Fruit fly (Drosophila melanogaster) whole organism, embryonic: Measurements from ENCODE around the gene CG11089.
A peak's percentile ranks its signal among the peaks of the same experiment; 100 is the strongest.

ENCODE experiments used
- Awh ChIP-seq: fragments of 200-800 bp; sonication (Bioruptor generic); IDR thresholded peaks from 2 replicates; pipeline ENCODE4, ENCODE4 v1.3.6; 2022; ENCODE audit warnings: missing biosample characterization, missing genetic modification characterization
- Bdp1 ChIP-seq: fragments of 200-800 bp; sonication (Bioruptor generic); optimal IDR thresholded peaks from 3 replicates; lab custom pipeline; 2016; ENCODE audit warnings: missing biosample characterization, missing genetic modification characterization
- CG11560 ChIP-seq: fragments of 200-800 bp; sonication (Bioruptor generic); IDR thresholded peaks from 3 replicates; pipeline ENCODE4 v1.3.6; 2022; ENCODE audit warnings: missing biosample characterization, missing genetic modification characterization
- CG12769 ChIP-seq: fragments of 200-800 bp; sonication (Bioruptor generic); optimal IDR thresholded peaks from 2 replicates; lab custom pipeline; 2019; ENCODE audit warnings: missing biosample characterization, mild to moderate bottlenecking, missing genetic modification characterization, moderate library complexity
- CG14710 ChIP-seq: fragments of 200-800 bp; sonication (Bioruptor generic); optimal IDR thresholded peaks from 3 replicates; lab custom pipeline; 2019; ENCODE audit warnings: missing biosample characterization, mild to moderate bottlenecking, missing genetic modification characterization, moderate library complexity
- CG15011 ChIP-seq: fragments of 200-800 bp; sonication (Bioruptor generic); optimal IDR thresholded peaks from 3 replicates; lab custom pipeline; 2018; ENCODE audit warnings: missing biosample characterization, mild to moderate bottlenecking, missing genetic modification characterization
- CG1529 ChIP-seq: fragments of 200-800 bp; sonication (Bioruptor generic); optimal IDR thresholded peaks from 3 replicates; lab custom pipeline; 2018; ENCODE audit warnings: missing biosample characterization, missing genetic modification characterization
- CG15479 ChIP-seq: fragments of 200-800 bp; sonication (Bioruptor generic); optimal IDR thresholded peaks from 3 replicates; lab custom pipeline; 2019; ENCODE audit warnings: missing biosample characterization, mild to moderate bottlenecking, missing genetic modification characterization, moderate library complexity
- CG15601 ChIP-seq: fragments of 200-800 bp; sonication (Bioruptor generic); optimal IDR thresholded peaks from 3 replicates; lab custom pipeline; 2019; ENCODE audit warnings: missing biosample characterization, mild to moderate bottlenecking, missing genetic modification characterization, moderate library complexity
- CG17802 ChIP-seq: fragments of 200-800 bp; sonication (Bioruptor generic); optimal IDR thresholded peaks from 2 replicates; lab custom pipeline; 2018; ENCODE audit warnings: missing biosample characterization, mild to moderate bottlenecking, missing genetic modification characterization, moderate library complexity
- CG1832 ChIP-seq: fragments of 200-800 bp; sonication (Bioruptor generic); optimal IDR thresholded peaks from 2 replicates; lab custom pipeline; 2017; ENCODE audit warnings: missing biosample characterization, mild to moderate bottlenecking, missing genetic modification characterization, inconsistent platforms
- CG34422 ChIP-seq: fragments of 200-800 bp; sonication (Bioruptor generic); IDR thresholded peaks from 3 replicates; pipeline ENCODE4 v1.3.6; 2022; ENCODE audit warnings: missing biosample characterization, missing genetic modification characterization
- CG3726 ChIP-seq: fragments of 200-800 bp; sonication (Bioruptor generic); IDR thresholded peaks from 3 replicates; pipeline ENCODE4, ENCODE4 v1.3.6; 2022; ENCODE audit warnings: missing biosample characterization, missing genetic modification characterization
- CG5953 ChIP-seq: fragments of 200-800 bp; sonication (Bioruptor generic); IDR thresholded peaks from 2 replicates; pipeline ENCODE4 v1.3.6; 2022; ENCODE audit warnings: missing biosample characterization, missing genetic modification characterization
- CG6254 ChIP-seq: fragments of 200-800 bp; sonication (Bioruptor generic); optimal IDR thresholded peaks from 3 replicates; lab custom pipeline; 2017; ENCODE audit warnings: mild to moderate bottlenecking, missing biosample characterization, missing genetic modification reagents, missing genetic modification characterization
- CG6272 ChIP-seq: fragments of 200-800 bp; sonication (Bioruptor generic); IDR thresholded peaks from 2 replicates; pipeline ENCODE4 v1.3.6; 2022; ENCODE audit warnings: missing biosample characterization, missing genetic modification characterization
- CG7556 ChIP-seq: fragments of 200-800 bp; sonication (Bioruptor generic); optimal IDR thresholded peaks from 2 replicates; lab custom pipeline; 2017; ENCODE audit warnings: missing biosample characterization, mild to moderate bottlenecking, missing genetic modification characterization
- CG8388 ChIP-seq: fragments of 200-800 bp; sonication (Bioruptor generic); optimal IDR thresholded peaks from 2 replicates; lab custom pipeline; 2019; ENCODE audit warnings: missing biosample characterization, mild to moderate bottlenecking, missing genetic modification characterization, moderate library complexity
- Dad ChIP-seq: fragments of 200-800 bp; sonication (Bioruptor generic); optimal IDR thresholded peaks from 3 replicates; lab custom pipeline; 2016; ENCODE audit warnings: missing biosample characterization, missing genetic modification characterization
- Dbx ChIP-seq: fragments of 200-800 bp; sonication (Bioruptor generic); IDR thresholded peaks from 3 replicates; pipeline ENCODE4 v1.3.6; 2022; ENCODE audit warnings: missing biosample characterization, missing genetic modification characterization
- Dp ChIP-seq: fragments of 200-800 bp; sonication (Bioruptor generic); optimal IDR thresholded peaks from 2 replicates; lab custom pipeline; 2018; ENCODE audit warnings: missing biosample characterization, mild to moderate bottlenecking, missing genetic modification characterization, moderate library complexity
- Gsc ChIP-seq: fragments of 200-800 bp; sonication (Bioruptor generic); IDR thresholded peaks from 2 replicates; pipeline ENCODE4 v1.3.6; 2022; ENCODE audit warnings: missing biosample characterization, missing genetic modification characterization
- Hsf ChIP-seq: fragments of 200-800 bp; sonication (Bioruptor generic); optimal IDR thresholded peaks from 3 replicates; lab custom pipeline; 2016; ENCODE audit warnings: missing biosample characterization, missing genetic modification characterization
- Meics ChIP-seq: fragments of 200-800 bp; sonication (Bioruptor generic); optimal IDR thresholded peaks from 2 replicates; lab custom pipeline; 2017; ENCODE audit warnings: missing biosample characterization, mild to moderate bottlenecking, missing genetic modification characterization
- Opbp ChIP-seq: fragments of 200-800 bp; sonication (Bioruptor generic); IDR thresholded peaks from 3 replicates; pipeline ENCODE4 v1.3.6; 2022; ENCODE audit warnings: missing biosample characterization, missing genetic modification characterization; ENCODE audit not compliant: partially characterized antibody
- PHDP ChIP-seq: fragments of 200-800 bp; sonication (Bioruptor generic); optimal IDR thresholded peaks from 3 replicates; lab custom pipeline; 2018; ENCODE audit warnings: missing biosample characterization, mild to moderate bottlenecking, missing genetic modification characterization, moderate library complexity
- Six4 ChIP-seq: fragments of 200-800 bp; sonication (Bioruptor generic); optimal IDR thresholded peaks from 2 replicates; lab custom pipeline; 2016; ENCODE audit warnings: missing biosample characterization, missing genetic modification characterization
- Vsx1 ChIP-seq: fragments of 200-800 bp; sonication (Bioruptor generic); optimal IDR thresholded peaks from 2 replicates; lab custom pipeline; 2017; ENCODE audit warnings: missing biosample characterization, mild to moderate bottlenecking, missing genetic modification characterization, missing genetic modification reagents
- ab ChIP-seq: fragments of 200-800 bp; sonication (Bioruptor generic); optimal IDR thresholded peaks from 2 replicates; lab custom pipeline; 2016; ENCODE audit warnings: missing biosample characterization, missing genetic modification characterization
- amos ChIP-seq: fragments of 200-800 bp; sonication (Bioruptor generic); IDR thresholded peaks from 2 replicates; pipeline ENCODE4 v1.3.6; 2022; ENCODE audit warnings: missing biosample characterization, missing genetic modification characterization; ENCODE audit not compliant: partially characterized antibody
- bab2 ChIP-seq: fragments of 200-800 bp; sonication (Bioruptor generic); optimal IDR thresholded peaks from 2 replicates; lab custom pipeline; 2016; ENCODE audit warnings: missing biosample characterization, missing genetic modification characterization
- bcd ChIP-seq: fragments of 200-800 bp; sonication (Bioruptor generic); optimal IDR thresholded peaks from 2 replicates; lab custom pipeline; 2017; ENCODE audit warnings: missing biosample characterization, mild to moderate bottlenecking, missing genetic modification characterization
- br ChIP-seq: fragments of >200 bp; optimal IDR thresholded peaks from 2 replicates; lab custom pipeline; 2017
- cg ChIP-seq: fragments of 200-800 bp; sonication (Bioruptor generic); optimal IDR thresholded peaks from 3 replicates; lab custom pipeline; 2019; ENCODE audit warnings: missing biosample characterization, mild to moderate bottlenecking, missing genetic modification characterization, moderate library complexity
- fru ChIP-seq: fragments of >200 bp; optimal IDR thresholded peaks from 2 replicates; lab custom pipeline; 2017
- grau ChIP-seq: fragments of 200-800 bp; optimal IDR thresholded peaks from 3 replicates; lab custom pipeline; 2019; ENCODE audit warnings: missing biosample characterization, mild to moderate bottlenecking, missing genetic modification characterization, moderate library complexity
- jing ChIP-seq: fragments of 200-800 bp; sonication (Bioruptor generic); optimal IDR thresholded peaks from 2 replicates; lab custom pipeline; 2018; ENCODE audit warnings: missing biosample characterization, mild to moderate bottlenecking, missing genetic modification characterization
- lilli ChIP-seq: fragments of 200-800 bp; sonication (Bioruptor generic); optimal IDR thresholded peaks from 3 replicates; lab custom pipeline; 2016; ENCODE audit warnings: missing biosample characterization, missing genetic modification characterization
- maf-S ChIP-seq: fragments of 200-800 bp; sonication (Bioruptor generic); optimal IDR thresholded peaks from 2 replicates; lab custom pipeline; 2016; ENCODE audit warnings: missing biosample characterization, missing genetic modification characterization
- mirr ChIP-seq: fragments of 200-800 bp; sonication (Bioruptor generic); optimal IDR thresholded peaks from 3 replicates; lab custom pipeline; 2018; ENCODE audit warnings: missing biosample characterization, mild to moderate bottlenecking, missing genetic modification characterization
- pfk ChIP-seq: fragments of 200-800 bp; sonication (Bioruptor generic); optimal IDR thresholded peaks from 2 replicates; lab custom pipeline; 2018; ENCODE audit warnings: missing biosample characterization, mild to moderate bottlenecking, missing genetic modification characterization, moderate library complexity
- pros ChIP-seq: fragments of 200-800 bp; sonication (Bioruptor generic); optimal IDR thresholded peaks from 3 replicates; lab custom pipeline; 2019; ENCODE audit warnings: missing biosample characterization, mild to moderate bottlenecking, missing genetic modification characterization, moderate library complexity
- psq ChIP-seq: fragments of 200-800 bp; sonication (Bioruptor generic); optimal IDR thresholded peaks from 2 replicates; lab custom pipeline; 2017; ENCODE audit warnings: missing biosample characterization, missing genetic modification characterization
- repo ChIP-seq: fragments of 200-800 bp; sonication (Bioruptor generic); optimal IDR thresholded peaks from 2 replicates; lab custom pipeline; 2016; ENCODE audit warnings: missing biosample characterization, missing genetic modification characterization
- sisA ChIP-seq: fragments of 200-800 bp; sonication (Bioruptor generic); IDR thresholded peaks from 2 replicates; pipeline ENCODE4 v1.3.6; 2022; ENCODE audit warnings: missing biosample characterization, missing genetic modification characterization
- twi ChIP-seq: fragments of 200-800 bp; optimal IDR thresholded peaks from 2 replicates; lab custom pipeline; 2019; ENCODE audit warnings: missing biosample characterization, mild to moderate bottlenecking, missing genetic modification characterization, moderate library complexity
- tx ChIP-seq: fragments of 200-800 bp; sonication (Bioruptor generic); optimal IDR thresholded peaks from 2 replicates; lab custom pipeline; 2016; ENCODE audit warnings: missing biosample characterization, missing genetic modification characterization
- unc-4 ChIP-seq: fragments of 200-800 bp; sonication (Bioruptor generic); IDR thresholded peaks from 2 replicates; pipeline ENCODE4 v1.3.6; 2022; ENCODE audit warnings: missing biosample characterization, missing genetic modification characterization; ENCODE audit not compliant: partially characterized antibody
- wdn ChIP-seq: fragments of 200-800 bp; sonication (Bioruptor generic); IDR thresholded peaks from 2 replicates; pipeline ENCODE4 v1.3.6; 2022; ENCODE audit warnings: missing biosample characterization, missing genetic modification characterization

Gene CG11089

DNA sequence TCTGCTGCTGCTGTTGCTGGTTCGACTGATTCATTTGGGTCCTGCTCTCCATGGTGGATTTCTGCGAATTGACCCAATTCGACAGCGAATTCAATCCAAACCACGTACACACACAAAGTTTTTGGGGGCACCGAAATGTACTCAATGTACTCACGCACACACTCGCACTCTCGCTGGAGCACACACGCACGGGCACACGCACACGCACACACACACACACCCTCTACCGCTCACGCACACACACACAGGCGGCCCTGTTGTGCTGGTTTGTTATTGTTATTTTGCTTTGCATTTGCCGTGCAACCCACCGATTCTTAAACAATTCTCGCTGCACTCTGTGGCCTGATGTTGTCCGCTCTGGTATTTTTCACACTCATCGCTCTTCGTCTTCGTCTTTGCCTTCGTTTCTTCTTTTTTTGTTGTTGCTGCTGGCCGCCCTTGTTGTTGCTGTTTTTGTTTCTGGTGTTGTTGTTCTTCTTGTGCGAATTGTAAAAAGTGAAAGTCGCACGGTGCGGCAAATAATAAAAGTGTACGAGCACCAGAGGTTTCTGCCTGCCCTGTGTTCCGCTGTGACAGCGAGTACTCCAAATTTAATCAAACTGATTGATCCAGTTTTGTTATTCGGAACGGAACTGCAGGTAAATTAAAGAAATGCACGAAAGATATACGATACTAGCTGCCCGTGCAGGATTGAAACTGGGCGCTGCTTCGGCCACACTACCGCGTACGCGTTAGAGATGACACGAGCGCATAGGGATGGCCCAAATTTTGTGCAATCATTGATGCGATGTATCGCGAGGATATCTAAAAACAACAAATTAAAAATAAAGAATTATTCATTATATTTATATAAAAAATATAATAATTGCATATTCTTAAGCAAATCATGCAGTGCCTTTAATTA, 654 bp upstream of the CG11089 start, which contains the start of gene CG3744 (continued):
- TF ChIP-seq CG6272 (GFP tag; lab: Robert Waterston, UW) = peak; percentile 96
- TF ChIP-seq pros (GFP tag; lab: Kevin White, UChicago) = no peak
- peak; percentile 94 for TF ChIP-seq amos (GFP tag; lab: Robert Waterston, UW)
- TF ChIP-seq cg = peak; percentile 96
- TF ChIP-seq CG3726 (GFP tag; lab: Robert Waterston, UW) = peak; percentile 84
- TF ChIP-seq fru (lab: Kevin White, UChicago) = no peak
- peak; percentile 70 for TF ChIP-seq psq (GFP tag; lab: Kevin White, UChicago)
- TF ChIP-seq CG15479 (GFP tag; lab: Kevin White, UChicago) = peak; percentile 86
- peak; percentile 62 for TF ChIP-seq jing (GFP tag; lab: Kevin White, UChicago)
- TF ChIP-seq bab2 (GFP tag; lab: Kevin White, UChicago) = peak; percentile 75
- TF ChIP-seq Six4 (GFP tag; lab: Kevin White, UChicago) = peak; percentile 86
- TF ChIP-seq Bdp1 (GFP tag; lab: Kevin White, UChicago) = peak; percentile 29
- peak; percentile 36 for TF ChIP-seq maf-S (GFP tag; lab: Kevin White, UChicago)
- no peak for TF ChIP-seq Dp (GFP tag; lab: Kevin White, UChicago)
- no peak for TF ChIP-seq br (lab: Kevin White, UChicago)
- TF ChIP-seq CG7556 (GFP tag; lab: Kevin White, UChicago) = peak; percentile 86
- no peak for TF ChIP-seq CG1832 (GFP tag; lab: Kevin White, UChicago)
- peak; percentile 83 for TF ChIP-seq twi
- peak; percentile 92 for TF ChIP-seq PHDP (tag; lab: Kevin White, UChicago)
- peak; percentile 92 for TF ChIP-seq grau (tag; lab: Kevin White, UChicago)
- peak; percentile 45 for TF ChIP-seq CG17802
- peak; percentile 86 for TF ChIP-seq Hsf
- peak; percentile 56 for TF ChIP-seq CG6254 (GFP tag; lab: Kevin White, UChicago)
- no peak for TF ChIP-seq CG14710
- peak; percentile 66 for TF ChIP-seq CG1529 (GFP tag; lab: Kevin White, UChicago)
- TF ChIP-seq Vsx1 (GFP tag; lab: Kevin White, UChicago) = no peak
- peak; percentile 80 for TF ChIP-seq CG15601 (tag; lab: Kevin White, UChicago)
- peak; percentile 63 for TF ChIP-seq Dad (GFP tag; lab: Kevin White, UChicago)
- peak; percentile 84 for TF ChIP-seq Awh
- peak; percentile 65 for TF ChIP-seq Gsc (GFP tag; lab: Robert Waterston, UW)
- peak; percentile 74 for TF ChIP-seq mirr (GFP tag; lab: Kevin White, UChicago)
- peak; percentile 54 for TF ChIP-seq repo
- TF ChIP-seq CG12769 = no peak
- peak; percentile 94 for TF ChIP-seq sisA (GFP tag; lab: Robert Waterston, UW)
- peak; percentile 94 for TF ChIP-seq wdn (GFP tag; lab: Robert Waterston, UW)
- peak; percentile 72 for TF ChIP-seq CG11560
- TF ChIP-seq Meics (GFP tag; lab: Kevin White, UChicago) = peak; percentile 93
- TF ChIP-seq CG34422 = peak; percentile 94
- peak; percentile 88 for TF ChIP-seq CG5953
- TF ChIP-seq CG15011 (GFP tag; lab: Kevin White, UChicago) = peak; percentile 53
- TF ChIP-seq pfk (GFP tag; lab: Kevin White, UChicago) = peak; percentile 56
- TF ChIP-seq lilli (GFP tag; lab: Kevin White, UChicago) = peak; percentile 88
- TF ChIP-seq ab (GFP tag; lab: Kevin White, UChicago) = peak; percentile 66
- TF ChIP-seq Dbx (GFP tag; lab: Robert Waterston, UW) = peak; percentile 98
- TF ChIP-seq CG8388 (GFP tag; lab: Kevin White, UChicago) = peak; percentile 87
- TF ChIP-seq Opbp (GFP tag; lab: Robert Waterston, UW) = peak; percentile 94
- peak; percentile 93 for TF ChIP-seq unc-4
- peak; percentile 63 for TF ChIP-seq tx (GFP tag; lab: Kevin White, UChicago)
- peak; percentile 91 for TF ChIP-seq bcd
